Worm (Caenorhabditis elegans): ENCODE measurements around the gene Y81B9A.3.

Y81B9A.3 gene

ce11 chrX:9172733-9173132 lies 9.5 kb upstream of the Y81B9A.3 start:
- TF ChIP-seq mab-5 (tag; optimal IDR thresholded peaks at IDR 0.05) = no peak
- no peak for TF ChIP-seq ama-1 (optimal IDR thresholded peaks at IDR 0.05)
- TF ChIP-seq unc-55 (GFP tag; optimal IDR thresholded peaks at IDR 0.05) = no peak
- TF ChIP-seq nhr-11 (tag; optimal IDR thresholded peaks at IDR 0.05) = no peak
- no peak for TF ChIP-seq sem-4 (tag; optimal IDR thresholded peaks at IDR 0.05)
- no peak for TF ChIP-seq F13H6.1 (tag; optimal IDR thresholded peaks at IDR 0.05)
- TF ChIP-seq nhr-23 (tag; optimal IDR thresholded peaks at IDR 0.05) = no peak
- no peak for TF ChIP-seq unc-62 (GFP tag; optimal IDR thresholded peaks at IDR 0.05)
- TF ChIP-seq nhr-25 (tag; optimal IDR thresholded peaks at IDR 0.05) = no peak
- TF ChIP-seq zag-1 (tag; optimal IDR thresholded peaks at IDR 0.05) = no peak
- no peak for TF ChIP-seq R02D3.7 (tag; optimal IDR thresholded peaks at IDR 0.05)
- no peak for TF ChIP-seq Y55F3AM.14 (GFP tag; optimal IDR thresholded peaks at IDR 0.05)
- TF ChIP-seq C34F6.9 (tag; optimal IDR thresholded peaks at IDR 0.05) = no peak
- TF ChIP-seq gmeb-1 (tag; optimal IDR thresholded peaks at IDR 0.05) = no peak
- TF ChIP-seq dmd-4 (tag; optimal IDR thresholded peaks at IDR 0.05) = no peak

- no peak for TF ChIP-seq lin-39 (tag; optimal IDR thresholded peaks at IDR 0.05)
- TF ChIP-seq nhr-21 (tag; optimal IDR thresholded peaks at IDR 0.05) = no peak
- TF ChIP-seq nhr-23 (tag; optimal IDR thresholded peaks at IDR 0.05) = no peak
- no peak for TF ChIP-seq unc-62 (GFP tag; optimal IDR thresholded peaks at IDR 0.05)
- TF ChIP-seq peb-1 (tag; optimal IDR thresholded peaks at IDR 0.05) = no peak
- no peak for TF ChIP-seq sma-3 (GFP tag; optimal IDR thresholded peaks at IDR 0.05)
- TF ChIP-seq egl-27 (tag; optimal IDR thresholded peaks at IDR 0.05) = no peak
- TF ChIP-seq ama-1 (optimal IDR thresholded peaks at IDR 0.05) = no peak
These were observed 7.8 kb upstream of the Y81B9A.3 start, which contains the start of gene B0563.8 for ce11 chrX:9174409-9174808. TSS of gene B0563.8 (minus strand) at chrX:9174509.

ce11 chrX:9180823-9181222 lies 1.4 kb upstream of the Y81B9A.3 start, which contains the start of gene Y81B9A.4:
TSS of gene Y81B9A.4 (minus strand) at chrX:9180923.
- no peak for TF ChIP-seq ztf-11 (tag; optimal IDR thresholded peaks at IDR 0.05)

ce11 chrX:9183836-9184235 lies 1.6 kb downstream of the Y81B9A.3 start, which contains the start of gene Y81B9A.2:
TSS of gene Y81B9A.2 (plus strand) at chrX:9184136.
- TF ChIP-seq ceh-82 (tag; optimal IDR thresholded peaks at IDR 0.05) (no peak), nhr-129 (tag; optimal IDR thresholded peaks at IDR 0.05) (no peak), C34F6.9 (tag; optimal IDR thresholded peaks at IDR 0.05) (no peak), sem-4 (tag; optimal IDR thresholded peaks at IDR 0.05) (no peak), nhr-10 (tag; optimal IDR thresholded peaks at IDR 0.05) (no peak), nhr-12 (tag; optimal IDR thresholded peaks at IDR 0.05) (no peak), nhr-21 (tag; optimal IDR thresholded peaks at IDR 0.05) (no peak), mdl-1 (tag; optimal IDR thresholded peaks at IDR 0.05) (no peak), snpc-4 (tag; optimal IDR thresholded peaks at IDR 0.05) (no peak), R02D3.7 (tag; optimal IDR thresholded peaks at IDR 0.05) (no peak)

- no peak for TF ChIP-seq ZK546.5 (tag; optimal IDR thresholded peaks at IDR 0.05)
- no peak for TF ChIP-seq R02D3.7 (tag; optimal IDR thresholded peaks at IDR 0.05)
- no peak for TF ChIP-seq fos-1 (tag; optimal IDR thresholded peaks at IDR 0.05)
- no peak for TF ChIP-seq ceh-16 (tag; optimal IDR thresholded peaks at IDR 0.05)
- no peak for TF ChIP-seq mab-5 (tag; optimal IDR thresholded peaks at IDR 0.05)
- no peak for TF ChIP-seq ceh-82 (tag; optimal IDR thresholded peaks at IDR 0.05)
- TF ChIP-seq lin-39 (tag; optimal IDR thresholded peaks at IDR 0.05) = no peak
- no peak for TF ChIP-seq alr-1 (tag; optimal IDR thresholded peaks at IDR 0.05)
- TF ChIP-seq aly-2 (tag; optimal IDR thresholded peaks at IDR 0.05) = no peak
- TF ChIP-seq sem-4 (tag; optimal IDR thresholded peaks at IDR 0.05) = no peak
- no peak for TF ChIP-seq blmp-1 (tag; optimal IDR thresholded peaks at IDR 0.05; ENCODE audit: insufficient read depth)
- no peak for TF ChIP-seq nhr-23 (tag; optimal IDR thresholded peaks at IDR 0.05)
- TF ChIP-seq zag-1 (tag; optimal IDR thresholded peaks at IDR 0.05) = no peak
- TF ChIP-seq nhr-21 (tag; optimal IDR thresholded peaks at IDR 0.05) = no peak
These were observed 9.7 kb downstream of the Y81B9A.3 start, which contains the start of gene Y81B9A.1 for ce11 chrX:9191795-9192494. TSS of gene Y81B9A.1 (plus strand) at chrX:9192444.

Data from whole organism, L2 larva.